Worm (Caenorhabditis elegans) whole organism, early embryonic: ENCODE measurements around the gene gop-3.

ENCODE experiments used
- B0310.2 ChIP-seq: sonication (generic microtip); optimal IDR thresholded peaks from 2 replicates; lab custom pipeline; 2016; ENCODE audit warnings: mild to moderate bottlenecking, missing genetic modification characterization, missing compliant biosample characterization
- F13C5.2 ChIP-seq: sonication (generic microtip); optimal IDR thresholded peaks from 2 replicates; lab custom pipeline; 2017; ENCODE audit warnings: mild to moderate bottlenecking, missing genetic modification characterization, inconsistent platforms, missing compliant biosample characterization
- aly-1 ChIP-seq: sonication (generic microtip); optimal IDR thresholded peaks from 2 replicates; lab custom pipeline; 2016; ENCODE audit warnings: missing genetic modification characterization, missing compliant biosample characterization
- ama-1 ChIP-seq: fragments of 150-350 bp; optimal IDR thresholded peaks from 2 replicates; lab custom pipeline; 2014
- ceh-13 ChIP-seq: fragments of 200-800 bp; sonication (Bioruptor generic); optimal IDR thresholded peaks from 2 replicates; lab custom pipeline; 2018; ENCODE audit warnings: mild to moderate bottlenecking, missing genetic modification characterization, missing compliant biosample characterization
- ceh-36 ChIP-seq: sonication (generic microtip); optimal IDR thresholded peaks from 2 replicates; lab custom pipeline; 2016; ENCODE audit warnings: missing genetic modification characterization, inconsistent platforms, missing compliant biosample characterization
- ets-7 ChIP-seq: sonication (generic microtip); optimal IDR thresholded peaks from 2 replicates; lab custom pipeline; 2016; ENCODE audit warnings: missing genotype, missing genetic modification characterization, missing compliant biosample characterization
- flt-1 ChIP-seq: fragments of 200-800 bp; sonication (Bioruptor generic); IDR thresholded peaks from 2 replicates; pipeline ENCODE4 v1.3.6; 2022; ENCODE audit warnings: missing genetic modification characterization, missing compliant biosample characterization
- hmbx-1 ChIP-seq: sonication (generic microtip); optimal IDR thresholded peaks from 2 replicates; lab custom pipeline; 2016; ENCODE audit warnings: mild to moderate bottlenecking, missing genetic modification characterization, missing compliant biosample characterization
- hmg-4 ChIP-seq: fragments of 200-800 bp; sonication (Bioruptor generic); optimal IDR thresholded peaks from 2 replicates; lab custom pipeline; 2018; ENCODE audit warnings: mild to moderate bottlenecking, missing genetic modification characterization, missing compliant biosample characterization
- hnd-1 ChIP-seq: sonication (generic microtip); optimal IDR thresholded peaks from 2 replicates; lab custom pipeline; 2016; ENCODE audit warnings: missing genetic modification characterization, missing compliant biosample characterization
- pes-1 ChIP-seq: fragments of 200-800 bp; sonication (Bioruptor generic); IDR thresholded peaks from 2 replicates; pipeline ENCODE4 v1.3.6; 2022; ENCODE audit warnings: missing genetic modification reagents, missing genetic modification characterization, missing compliant biosample characterization
- scrt-1 ChIP-seq: fragments of 200-800 bp; sonication (Bioruptor generic); IDR thresholded peaks from 2 replicates; pipeline ENCODE4 v1.3.6; 2022; ENCODE audit warnings: missing genetic modification characterization, missing compliant biosample characterization
- sea-1 ChIP-seq: fragments of 200-800 bp; sonication (Bioruptor generic); conservative IDR thresholded peaks from 2 replicates; pipeline ENCODE4 v1.3.6; 2022; ENCODE audit warnings: missing genetic modification characterization, missing compliant biosample characterization
- tbx-11 ChIP-seq: fragments of 200-800 bp; sonication (Bioruptor generic); IDR thresholded peaks from 2 replicates; pipeline ENCODE4 v1.3.6; 2022; ENCODE audit warnings: missing genetic modification characterization, missing compliant biosample characterization
- tbx-37 ChIP-seq: fragments of 200-800 bp; sonication (Bioruptor generic); conservative IDR thresholded peaks from 2 replicates; pipeline ENCODE4 v1.3.6; 2022; ENCODE audit warnings: missing genetic modification reagents, missing genetic modification characterization, missing compliant biosample characterization
- tra-4 ChIP-seq: sonication (generic microtip); optimal IDR thresholded peaks from 2 replicates; lab custom pipeline; 2017; ENCODE audit warnings: missing genetic modification characterization, missing compliant biosample characterization

Gene gop-3

DNA sequence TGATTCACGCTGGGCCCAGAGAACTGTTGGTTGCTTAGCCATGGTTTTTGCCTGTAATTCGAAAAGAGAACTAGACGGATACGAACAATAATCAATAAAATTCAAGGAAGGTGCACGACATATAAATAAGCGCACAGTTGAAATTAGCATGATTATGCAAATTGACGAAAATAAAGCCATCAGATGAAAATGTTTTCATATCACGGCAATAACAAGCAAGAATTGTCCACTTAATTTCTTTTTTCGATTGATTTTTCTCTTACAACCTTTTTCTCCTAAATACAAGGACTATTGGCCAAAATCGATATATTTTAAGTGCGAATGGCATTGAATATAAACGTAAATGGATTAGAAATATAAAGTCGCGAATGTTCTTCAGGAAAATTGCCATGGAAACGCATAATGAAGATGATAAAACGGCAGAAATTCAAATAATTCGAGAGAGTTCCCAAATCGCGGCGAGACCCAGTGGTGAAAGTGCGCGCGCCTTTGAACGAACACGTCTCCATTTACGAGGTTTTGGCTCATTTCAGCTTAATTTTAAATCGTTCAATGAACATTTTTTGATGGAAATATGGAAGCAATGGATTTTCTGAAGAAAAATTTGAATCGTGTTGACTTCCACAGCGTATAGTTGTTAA, 14.3 kb downstream of the gop-3 start, which contains the start of the genes daf-41 and toc-1:
Gene daf-41 (minus strand): TSS at position 51 of the 641 bp plus-strand sequence.
Gene toc-1 (plus strand): TSS at position 537 of the 641 bp plus-strand sequence.
- TF ChIP-seq F13C5.2 (tag; lab: Kevin White, UChicago) (peak; percentile 13), ets-7 (no peak)

DNA sequence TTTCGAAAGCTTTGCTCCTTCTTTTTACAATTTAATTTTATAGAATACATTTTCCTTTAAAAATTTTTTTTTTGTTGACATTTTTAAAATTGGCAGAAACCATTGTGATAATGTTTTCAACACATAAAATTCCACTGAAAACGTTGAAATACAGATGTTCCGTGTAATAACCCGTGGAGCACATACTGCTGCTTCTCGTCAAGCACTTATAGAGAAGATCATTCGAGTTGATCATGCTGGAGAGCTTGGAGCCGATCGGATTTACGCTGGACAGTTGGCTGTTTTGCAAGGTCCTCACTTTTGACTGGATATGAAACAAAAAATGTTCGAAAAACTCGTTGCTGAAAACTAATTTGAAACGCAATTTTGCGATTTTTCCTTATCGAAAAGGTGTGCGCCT, 17.2 kb downstream of the gop-3 start, which contains the start of gene clk-1:
Gene clk-1 (plus strand): TSS at position 155 of the 400 bp plus-strand sequence.
- TF ChIP-seq hmg-4 (GFP tag; lab: Kevin White, UChicago) (no peak), ceh-13 (GFP tag; lab: Kevin White, UChicago) (no peak), tra-4 (tag; lab: Kevin White, UChicago) (no peak), B0310.2 (no peak), pes-1 (GFP tag; lab: Robert Waterston, UW) (no peak), tbx-37 (GFP tag; lab: Robert Waterston, UW) (no peak), F13C5.2 (tag; lab: Kevin White, UChicago) (no peak), flt-1 (GFP tag; lab: Robert Waterston, UW) (no peak), hnd-1 (tag; lab: Kevin White, UChicago) (no peak)

DNA sequence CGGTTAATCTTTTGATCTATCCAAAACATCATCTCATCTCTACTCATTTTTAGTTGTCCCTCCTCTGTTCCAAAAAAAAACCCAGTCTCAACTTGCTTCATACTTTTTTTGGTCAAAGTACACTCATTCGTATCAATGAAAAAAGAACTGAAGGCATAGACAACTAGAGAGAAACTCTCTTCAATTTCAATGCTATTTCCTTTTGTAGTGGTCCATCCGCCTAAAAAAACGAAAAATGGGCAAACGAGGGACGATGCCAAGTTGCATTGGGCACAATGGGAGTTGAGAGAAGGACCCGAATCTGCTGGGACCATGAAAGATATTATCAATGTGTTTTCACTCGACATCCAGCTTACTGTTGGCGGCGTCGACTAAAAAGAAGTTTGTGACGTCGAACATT, 19.7 kb downstream of the gop-3 start:
- no peak for TF ChIP-seq aly-1
- no peak for TF ChIP-seq hmbx-1 (tag; lab: Kevin White, UChicago)
- TF ChIP-seq pes-1 (GFP tag; lab: Robert Waterston, UW) = no peak
- no peak for TF ChIP-seq tbx-11 (GFP tag; lab: Robert Waterston, UW)
- TF ChIP-seq tra-4 (tag; lab: Kevin White, UChicago) = no peak
- no peak for TF ChIP-seq hmg-4 (GFP tag; lab: Kevin White, UChicago)
- TF ChIP-seq ama-1 = no peak
- TF ChIP-seq F13C5.2 (tag; lab: Kevin White, UChicago) = no peak
- TF ChIP-seq ets-7 = no peak
- no peak for TF ChIP-seq flt-1 (GFP tag; lab: Robert Waterston, UW)
- no peak for TF ChIP-seq B0310.2
- no peak for TF ChIP-seq tbx-37 (GFP tag; lab: Robert Waterston, UW)
- no peak for TF ChIP-seq ceh-13 (GFP tag; lab: Kevin White, UChicago)
- no peak for TF ChIP-seq ceh-36 (tag; lab: Kevin White, UChicago)

DNA sequence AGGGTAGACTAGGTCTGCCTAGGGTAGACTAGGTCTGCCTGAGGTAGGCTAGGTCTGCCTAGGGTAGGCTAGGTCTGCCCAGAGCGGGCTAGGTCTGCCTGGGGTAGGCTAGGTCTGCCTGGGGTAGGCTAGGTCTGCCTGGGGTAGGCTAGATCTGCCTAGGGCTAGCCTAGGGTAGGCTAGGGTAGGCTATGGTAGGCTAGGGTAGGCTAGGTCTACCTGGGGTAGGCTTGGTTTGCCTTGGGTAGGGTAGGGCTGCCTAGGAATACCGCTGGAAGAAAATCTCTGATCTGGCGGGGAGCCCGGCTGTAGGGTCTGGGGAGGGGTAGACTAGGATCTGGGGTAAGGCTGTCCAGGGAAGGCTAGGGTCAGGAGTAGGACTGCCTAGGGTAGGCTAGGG, 25.0 kb downstream of the gop-3 start:
- TF ChIP-seq B0310.2 (no peak), pes-1 (GFP tag; lab: Robert Waterston, UW) (no peak), ama-1 (no peak), F13C5.2 (tag; lab: Kevin White, UChicago) (no peak), ets-7 (no peak), hmbx-1 (tag; lab: Kevin White, UChicago) (no peak), tra-4 (tag; lab: Kevin White, UChicago) (no peak), scrt-1 (GFP tag; lab: Robert Waterston, UW) (no peak), tbx-11 (GFP tag; lab: Robert Waterston, UW) (no peak), flt-1 (GFP tag; lab: Robert Waterston, UW) (no peak), ceh-36 (tag; lab: Kevin White, UChicago) (no peak), sea-1 (GFP tag; lab: Robert Waterston, UW) (no peak), hnd-1 (tag; lab: Kevin White, UChicago) (no peak)

DNA sequence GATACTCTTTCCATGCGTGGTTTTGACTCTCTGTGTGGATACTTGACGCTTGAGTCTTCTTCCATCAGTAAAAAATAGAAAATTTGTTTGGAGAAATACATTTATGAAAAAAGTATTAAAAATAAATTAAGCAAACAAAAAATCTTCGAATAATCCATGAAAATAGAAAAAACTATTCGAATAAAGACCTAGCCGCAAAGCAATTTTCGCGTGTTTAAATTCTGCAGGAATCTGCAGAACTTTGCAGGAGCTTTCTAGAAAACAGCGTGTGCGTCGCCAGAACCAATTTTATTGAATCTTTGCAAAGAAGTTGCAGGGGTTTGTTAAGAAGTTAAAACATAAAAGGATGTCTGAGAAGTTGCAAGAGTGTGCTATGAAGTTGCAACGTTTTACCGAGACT, 25.7 kb downstream of the gop-3 start, which contains the start of gene ZC395.11:
Gene ZC395.11 (minus strand): TSS at position 101 of the 400 bp plus-strand sequence.
- TF ChIP-seq scrt-1 (GFP tag; lab: Robert Waterston, UW) = no peak
- no peak for TF ChIP-seq ceh-36 (tag; lab: Kevin White, UChicago)
- TF ChIP-seq hmbx-1 (tag; lab: Kevin White, UChicago) = no peak
- no peak for TF ChIP-seq flt-1 (GFP tag; lab: Robert Waterston, UW)
- TF ChIP-seq ama-1 = no peak
- TF ChIP-seq tbx-37 (GFP tag; lab: Robert Waterston, UW) = no peak
- TF ChIP-seq hmg-4 (GFP tag; lab: Kevin White, UChicago) = no peak
- no peak for TF ChIP-seq aly-1
- no peak for TF ChIP-seq sea-1 (GFP tag; lab: Robert Waterston, UW)
- no peak for TF ChIP-seq hnd-1 (tag; lab: Kevin White, UChicago)
- no peak for TF ChIP-seq F13C5.2 (tag; lab: Kevin White, UChicago)
- no peak for TF ChIP-seq B0310.2
- no peak for TF ChIP-seq tra-4 (tag; lab: Kevin White, UChicago)
- no peak for TF ChIP-seq ets-7
- TF ChIP-seq pes-1 (GFP tag; lab: Robert Waterston, UW) = no peak
- no peak for TF ChIP-seq tbx-11 (GFP tag; lab: Robert Waterston, UW)
- TF ChIP-seq ceh-13 (GFP tag; lab: Kevin White, UChicago) = no peak

DNA sequence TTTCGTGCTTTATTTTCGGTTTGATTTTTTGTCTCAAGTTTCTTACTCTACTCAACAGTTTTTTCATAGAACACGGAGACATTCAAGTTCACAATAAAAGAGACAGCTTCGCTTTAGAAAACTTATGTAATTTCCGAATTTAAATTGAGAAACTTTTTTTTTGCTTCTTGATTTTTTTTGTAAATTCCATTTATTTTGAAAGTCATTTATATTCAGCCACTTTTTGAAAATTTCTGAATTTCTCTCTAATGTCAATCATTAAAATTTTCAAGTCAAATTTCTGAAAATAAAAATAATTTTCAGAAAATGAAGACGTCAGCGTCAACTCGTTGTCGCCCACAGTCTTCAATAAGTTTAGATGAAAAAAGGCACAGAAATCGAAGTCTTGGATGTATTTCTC, 27.4 kb downstream of the gop-3 start, which contains the start of gene T15B12.1:
Gene T15B12.1 (plus strand): TSS at position 301 of the 400 bp plus-strand sequence.
- no peak for TF ChIP-seq tra-4 (tag; lab: Kevin White, UChicago)
- TF ChIP-seq ama-1 = no peak
- TF ChIP-seq tbx-37 (GFP tag; lab: Robert Waterston, UW) = no peak
- TF ChIP-seq tbx-11 (GFP tag; lab: Robert Waterston, UW) = no peak
- no peak for TF ChIP-seq F13C5.2 (tag; lab: Kevin White, UChicago)
- no peak for TF ChIP-seq hnd-1 (tag; lab: Kevin White, UChicago)
- no peak for TF ChIP-seq scrt-1 (GFP tag; lab: Robert Waterston, UW)
- no peak for TF ChIP-seq ceh-36 (tag; lab: Kevin White, UChicago)

DNA sequence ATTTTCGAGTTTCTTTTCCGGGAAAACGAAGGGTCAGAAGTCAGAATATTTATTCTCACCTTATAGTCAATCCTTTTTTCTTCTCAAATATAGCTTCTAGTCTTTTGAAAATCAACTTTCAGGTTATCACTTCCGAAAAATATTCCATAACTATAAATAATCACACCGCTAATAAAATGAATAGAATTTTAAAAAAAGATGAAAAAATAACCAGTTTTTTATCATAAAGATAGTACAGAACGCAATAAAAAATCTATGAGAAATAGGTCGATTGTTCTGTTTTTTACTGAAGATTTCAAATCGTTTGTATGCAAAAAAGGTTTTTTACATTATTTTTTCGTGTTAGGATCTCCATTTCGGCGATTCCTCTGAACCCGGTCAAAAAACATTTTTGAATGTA, 29.7 kb downstream of the gop-3 start:
- no peak for TF ChIP-seq ceh-13 (GFP tag; lab: Kevin White, UChicago)
- no peak for TF ChIP-seq ceh-36 (tag; lab: Kevin White, UChicago)
- TF ChIP-seq flt-1 (GFP tag; lab: Robert Waterston, UW) = no peak
- no peak for TF ChIP-seq hmbx-1 (tag; lab: Kevin White, UChicago)
- TF ChIP-seq aly-1 = no peak
- TF ChIP-seq tra-4 (tag; lab: Kevin White, UChicago) = no peak
- no peak for TF ChIP-seq F13C5.2 (tag; lab: Kevin White, UChicago)
